Worm (Caenorhabditis elegans) whole organism, mixed stage, embryonic: ENCODE measurements around the gene Y82E9BR.22.

ENCODE experiments used
- M03D4.4 ChIP-seq: sonication (generic microtip); optimal IDR thresholded peaks from 2 replicates; lab custom pipeline; 2017; ENCODE audit warnings: mild to moderate bottlenecking, missing genetic modification characterization, missing compliant biosample characterization
- bed-3 ChIP-seq: fragments of 200-800 bp; sonication (Bioruptor generic); optimal IDR thresholded peaks from 3 replicates; lab custom pipeline; 2018; ENCODE audit warnings: mild to moderate bottlenecking, missing genetic modification characterization, moderate library complexity, missing compliant biosample characterization
- blmp-1 ChIP-seq: fragments of 150-350 bp; optimal IDR thresholded peaks from 2 replicates; lab custom pipeline; 2014; ENCODE audit warnings: missing biosample characterization, missing genetic modification characterization
- ceh-39 ChIP-seq: fragments of 150-350 bp; optimal IDR thresholded peaks from 2 replicates; lab custom pipeline; 2014; ENCODE audit warnings: missing biosample characterization, missing genetic modification characterization
- ceh-43 ChIP-seq: fragments of 200-800 bp; sonication (Bioruptor generic); optimal IDR thresholded peaks from 2 replicates; lab custom pipeline; 2018; ENCODE audit warnings: mild to moderate bottlenecking, missing genetic modification characterization, moderate library complexity, missing compliant biosample characterization
- ceh-83 ChIP-seq: fragments of 200-800 bp; sonication (Bioruptor generic); optimal IDR thresholded peaks from 2 replicates; lab custom pipeline; 2018; ENCODE audit warnings: mild to moderate bottlenecking, missing genetic modification characterization, missing compliant biosample characterization
- ces-1 ChIP-seq: fragments of 150-350 bp; optimal IDR thresholded peaks from 2 replicates; lab custom pipeline; 2014; ENCODE audit warnings: missing biosample characterization, missing genetic modification reagents, missing genetic modification characterization
- cnd-1 ChIP-seq: fragments of 200-800 bp; sonication (Bioruptor generic); optimal IDR thresholded peaks from 2 replicates; lab custom pipeline; 2018; ENCODE audit warnings: mild to moderate bottlenecking, missing genetic modification characterization, missing compliant biosample characterization
- drap-1 ChIP-seq: fragments of 200-800 bp; sonication (Bioruptor generic); optimal IDR thresholded peaks from 3 replicates; lab custom pipeline; 2018; ENCODE audit warnings: mild to moderate bottlenecking, missing genetic modification characterization, missing compliant biosample characterization
- elt-1 ChIP-seq: sonication (generic microtip); optimal IDR thresholded peaks from 2 replicates; lab custom pipeline; 2017; ENCODE audit warnings: missing genetic modification characterization, mild to moderate bottlenecking, missing compliant biosample characterization, antibody characterized with exemption, moderate library complexity, borderline replicate concordance; ENCODE audit not compliant: insufficient read depth
- elt-3 ChIP-seq: fragments of 150-350 bp; optimal IDR thresholded peaks from 2 replicates; lab custom pipeline; 2014; ENCODE audit warnings: missing biosample characterization, missing genetic modification characterization
- flh-1 ChIP-seq: fragments of 200-800 bp; sonication (Bioruptor generic); optimal IDR thresholded peaks from 2 replicates; lab custom pipeline; 2018; ENCODE audit warnings: mild to moderate bottlenecking, missing genetic modification characterization, moderate library complexity, missing compliant biosample characterization
- ham-2 ChIP-seq: fragments of 200-800 bp; sonication (Bioruptor generic); optimal IDR thresholded peaks from 2 replicates; lab custom pipeline; 2018; ENCODE audit warnings: mild to moderate bottlenecking, missing genetic modification characterization, missing compliant biosample characterization
- hlh-1 ChIP-seq: fragments of 150-350 bp; optimal IDR thresholded peaks from 2 replicates; lab custom pipeline; 2014; ENCODE audit warnings: missing biosample characterization, missing genetic modification reagents, missing genetic modification characterization
- lin-13 ChIP-seq: fragments of 150-350 bp; optimal IDR thresholded peaks from 2 replicates; lab custom pipeline; 2014; ENCODE audit warnings: missing biosample characterization, missing genetic modification characterization
- lin-32 ChIP-seq: fragments of 200-800 bp; sonication (Bioruptor generic); optimal IDR thresholded peaks from 2 replicates; lab custom pipeline; 2018; ENCODE audit warnings: mild to moderate bottlenecking, missing genetic modification characterization, missing compliant biosample characterization
- lsy-2 ChIP-seq: fragments of 150-350 bp; optimal IDR thresholded peaks from 2 replicates; lab custom pipeline; 2014; ENCODE audit warnings: missing biosample characterization, missing genetic modification characterization
- mab-5 ChIP-seq: fragments of 150-350 bp; optimal IDR thresholded peaks from 2 replicates; lab custom pipeline; 2014; ENCODE audit warnings: missing biosample characterization, missing genetic modification characterization
- mep-1 ChIP-seq: fragments of 150-350 bp; optimal IDR thresholded peaks from 2 replicates; lab custom pipeline; 2017; ENCODE audit warnings: missing biosample characterization, missing genetic modification reagents, missing genetic modification characterization, inconsistent platforms
- mls-2 ChIP-seq: sonication (generic microtip); optimal IDR thresholded peaks from 2 replicates; lab custom pipeline; 2016; ENCODE audit warnings: mild to moderate bottlenecking, missing genetic modification characterization, moderate library complexity, missing compliant biosample characterization
- nhr-12 ChIP-seq: fragments of 150-350 bp; optimal IDR thresholded peaks from 2 replicates; lab custom pipeline; 2014; ENCODE audit warnings: missing biosample characterization, missing genetic modification characterization
- nhr-2 ChIP-seq: fragments of 150-350 bp; optimal IDR thresholded peaks from 2 replicates; lab custom pipeline; 2014; ENCODE audit warnings: missing biosample characterization, missing genetic modification characterization
- nhr-237 ChIP-seq: fragments of 150-350 bp; optimal IDR thresholded peaks from 2 replicates; lab custom pipeline; 2014; ENCODE audit warnings: missing biosample characterization, missing genetic modification characterization
- nhr-28 ChIP-seq: fragments of 150-350 bp; optimal IDR thresholded peaks from 2 replicates; lab custom pipeline; 2014; ENCODE audit warnings: missing biosample characterization, missing genetic modification characterization
- nhr-76 ChIP-seq: sonication (generic microtip); optimal IDR thresholded peaks from 2 replicates; lab custom pipeline; 2017; ENCODE audit warnings: missing biosample characterization, missing genetic modification characterization
- pha-4 ChIP-seq: fragments of 150-350 bp; optimal IDR thresholded peaks from 2 replicates; lab custom pipeline; 2018; ENCODE audit warnings: missing biosample characterization, missing genetic modification reagents, missing genetic modification characterization
- sem-2 ChIP-seq: fragments of 200-800 bp; sonication (Bioruptor generic); optimal IDR thresholded peaks from 2 replicates; lab custom pipeline; 2018; ENCODE audit warnings: mild to moderate bottlenecking, missing genetic modification characterization, missing compliant biosample characterization
- snpc-4 ChIP-seq: fragments of 150-350 bp; optimal IDR thresholded peaks from 2 replicates; lab custom pipeline; 2014; ENCODE audit warnings: missing biosample characterization, missing genetic modification characterization
- sptf-1 ChIP-seq: sonication (generic microtip); optimal IDR thresholded peaks from 2 replicates; lab custom pipeline; 2017; ENCODE audit warnings: mild to moderate bottlenecking, missing genetic modification characterization, moderate library complexity, missing compliant biosample characterization
- tbx-8 ChIP-seq: fragments of 200-800 bp; sonication (Bioruptor generic); optimal IDR thresholded peaks from 2 replicates; lab custom pipeline; 2018; ENCODE audit warnings: mild to moderate bottlenecking, missing genetic modification characterization, moderate library complexity, missing compliant biosample characterization
- unc-120 ChIP-seq: sonication (generic microtip); optimal IDR thresholded peaks from 2 replicates; lab custom pipeline; 2017; ENCODE audit warnings: missing genetic modification characterization, missing compliant biosample characterization; ENCODE audit not compliant: poor library complexity, severe bottlenecking
- unc-39 ChIP-seq: fragments of 150-350 bp; optimal IDR thresholded peaks from 2 replicates; lab custom pipeline; 2014; ENCODE audit warnings: missing biosample characterization, missing genetic modification characterization
- unc-62 ChIP-seq: fragments of 150-350 bp; optimal IDR thresholded peaks from 2 replicates; lab custom pipeline; 2014; ENCODE audit warnings: missing biosample characterization, missing genetic modification reagents, missing genetic modification characterization
- zip-8 ChIP-seq: fragments of 150-350 bp; optimal IDR thresholded peaks from 2 replicates; lab custom pipeline; 2014; ENCODE audit warnings: missing biosample characterization, missing genetic modification characterization
- ztf-11 ChIP-seq: fragments of 150-350 bp; optimal IDR thresholded peaks from 2 replicates; lab custom pipeline; 2014; ENCODE audit warnings: missing biosample characterization, missing genetic modification characterization

Y82E9BR.22 gene

ce11 chrIII:1429920-1430437 lies 20.9 kb upstream of the Y82E9BR.22 start:
- no peak for TF ChIP-seq cnd-1
- TF ChIP-seq nhr-76 (tag; lab: Kevin White, UChicago): no peak
- no peak for TF ChIP-seq ham-2 (GFP tag; lab: Kevin White, UChicago)
- peak; percentile 22 for TF ChIP-seq ces-1

ce11 chrIII:1429275-1429674 lies 20.2 kb upstream of the Y82E9BR.22 start:
- TF ChIP-seq drap-1 (GFP tag; lab: Kevin White, UChicago) (no peak), bed-3 (GFP tag; lab: Kevin White, UChicago) (no peak), ham-2 (GFP tag; lab: Kevin White, UChicago) (no peak), lsy-2 (tag; lab: Kevin White, UChicago) (no peak), tbx-8 (GFP tag; lab: Kevin White, UChicago) (no peak), lin-13 (tag; lab: Kevin White, UChicago) (no peak), unc-39 (no peak), hlh-1 (tag; lab: Kevin White, UChicago) (no peak), ces-1 (no peak), nhr-76 (tag; lab: Kevin White, UChicago) (no peak), blmp-1 (no peak)
- TF ChIP-seq, all 35 proteins: peak for 0

ce11 chrIII:1428448-1428847 lies 19.4 kb upstream of the Y82E9BR.22 start:
- TF ChIP-seq hlh-1 (tag; lab: Kevin White, UChicago) (no peak), mls-2 (tag; lab: Kevin White, UChicago) (no peak), sptf-1 (no peak), nhr-76 (tag; lab: Kevin White, UChicago) (no peak), ham-2 (GFP tag; lab: Kevin White, UChicago) (no peak), unc-62 (GFP tag; lab: Kevin White, UChicago) (no peak), ceh-39 (tag; lab: Kevin White, UChicago) (no peak), sem-2 (GFP tag; lab: Kevin White, UChicago) (no peak), blmp-1 (no peak)
- TF ChIP-seq, all 35 proteins: peak for 0

ce11 chrIII:1427126-1427525 lies 18.1 kb upstream of the Y82E9BR.22 start, which contains the start of gene lelo-2:
lelo-2 (minus strand) TSS chrIII:1427226.
- no peak for TF ChIP-seq snpc-4 (tag; lab: Kevin White, UChicago)
- TF ChIP-seq hlh-1 (tag; lab: Kevin White, UChicago): no peak
- TF ChIP-seq ztf-11: no peak

- TF ChIP-seq pha-4 (tag; lab: Kevin White, UChicago): no peak
- TF ChIP-seq drap-1 (GFP tag; lab: Kevin White, UChicago): peak; percentile 74
- no peak for TF ChIP-seq nhr-28 (tag; lab: Kevin White, UChicago)
- peak; percentile 14 for TF ChIP-seq ceh-43 (GFP tag; lab: Kevin White, UChicago)
- peak; percentile 32 for TF ChIP-seq lin-13 (tag; lab: Kevin White, UChicago)
- no peak for TF ChIP-seq blmp-1
- peak; percentile 23 for TF ChIP-seq M03D4.4 (tag; lab: Kevin White, UChicago)
- TF ChIP-seq zip-8 (tag; lab: Kevin White, UChicago): no peak
- no peak for TF ChIP-seq hlh-1 (tag; lab: Kevin White, UChicago)
- TF ChIP-seq elt-3: no peak
- TF ChIP-seq ceh-39 (tag; lab: Kevin White, UChicago): no peak
- no peak for TF ChIP-seq mep-1
- peak; percentile 30 for TF ChIP-seq flh-1 (GFP tag; lab: Kevin White, UChicago)
- peak; percentile 7 for TF ChIP-seq ces-1
- no peak for TF ChIP-seq unc-62 (GFP tag; lab: Kevin White, UChicago)
- peak; percentile 20 for TF ChIP-seq unc-120 (tag; lab: Kevin White, UChicago)
- TF ChIP-seq nhr-237: no peak
- no peak for TF ChIP-seq nhr-2 (tag; lab: Kevin White, UChicago)
- TF ChIP-seq tbx-8 (GFP tag; lab: Kevin White, UChicago): peak; percentile 20
- TF ChIP-seq sptf-1: peak; percentile 85
- TF ChIP-seq elt-1 (tag; lab: Kevin White, UChicago): no peak
- TF ChIP-seq ham-2 (GFP tag; lab: Kevin White, UChicago): peak; percentile 29
- TF ChIP-seq bed-3 (GFP tag; lab: Kevin White, UChicago): peak; percentile 51
- peak; percentile 36 for TF ChIP-seq cnd-1
- no peak for TF ChIP-seq mab-5
- TF ChIP-seq ceh-83: peak; percentile 62
- TF ChIP-seq nhr-76 (tag; lab: Kevin White, UChicago): no peak
- no peak for TF ChIP-seq nhr-12 (tag; lab: Kevin White, UChicago)
- TF ChIP-seq mls-2 (tag; lab: Kevin White, UChicago): peak; percentile 80
- TF ChIP-seq sem-2 (GFP tag; lab: Kevin White, UChicago): peak; percentile 46
- TF ChIP-seq lin-32: no peak
- TF ChIP-seq unc-39: no peak
- peak; percentile 63 for TF ChIP-seq lsy-2 (tag; lab: Kevin White, UChicago)
- no peak for TF ChIP-seq ztf-11
- no peak for TF ChIP-seq snpc-4 (tag; lab: Kevin White, UChicago)
These were observed 15.3 kb upstream of the Y82E9BR.22 start for ce11 chrIII:1424305-1424704.
